Fruit fly (Drosophila melanogaster) Kc167 (cell line): Measurements from ENCODE around the gene Hnf4.

Source experiments
- Myc ChIP-seq: fragments of >200 bp; optimal IDR thresholded peaks from 2 replicates; lab custom pipeline; 2017; ENCODE audit warnings: missing external identifiers
- Sin3A ChIP-seq: fragments of >200 bp; optimal IDR thresholded peaks from 2 replicates; lab custom pipeline; 2018; ENCODE audit warnings: missing external identifiers
- h ChIP-seq: fragments of >200 bp; optimal IDR thresholded peaks from 3 replicates; lab custom pipeline; 2018; ENCODE audit warnings: missing external identifiers
- insv ChIP-seq: fragments of >200 bp; optimal IDR thresholded peaks from 3 replicates; lab custom pipeline; 2018; ENCODE audit warnings: missing external identifiers
- psq ChIP-seq: fragments of >200 bp; optimal IDR thresholded peaks from 2 replicates; lab custom pipeline; 2017; ENCODE audit warnings: missing external identifiers
- ttk ChIP-seq: sonication (Bioruptor generic); optimal IDR thresholded peaks from 2 replicates; lab custom pipeline; 2017; ENCODE audit warnings: missing external identifiers

Hnf4 gene

DNA sequence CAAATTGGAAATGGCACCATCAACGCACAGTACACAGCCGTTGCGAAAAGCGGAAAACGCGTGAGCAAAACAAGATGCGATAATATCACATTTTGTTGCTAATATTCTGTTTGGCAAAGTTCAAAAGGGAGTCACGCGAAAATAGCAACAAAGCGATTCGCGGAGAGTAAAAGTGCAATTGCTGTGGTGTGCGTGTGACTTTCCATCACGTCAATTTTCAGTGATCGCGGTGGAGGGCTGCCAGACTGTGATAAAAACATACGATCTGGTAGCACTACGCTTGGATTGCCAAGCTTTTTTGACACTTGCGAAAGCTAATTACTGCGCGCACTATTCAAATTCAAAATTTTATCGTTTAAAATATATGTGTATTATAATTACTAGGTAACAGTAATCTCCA is at the start of gene Hnf4:
Gene Hnf4, minus strand, starts transcription at position 199 of the 400 bp plus-strand sequence.
- TF ChIP-seq ttk (lab: Kevin White, UChicago) (no peak), Sin3A (no peak), psq (no peak), Myc (lab: Kevin White, UChicago) (no peak), insv (lab: Kevin White, UChicago) (no peak), h (lab: Kevin White, UChicago) (no peak)

DNA sequence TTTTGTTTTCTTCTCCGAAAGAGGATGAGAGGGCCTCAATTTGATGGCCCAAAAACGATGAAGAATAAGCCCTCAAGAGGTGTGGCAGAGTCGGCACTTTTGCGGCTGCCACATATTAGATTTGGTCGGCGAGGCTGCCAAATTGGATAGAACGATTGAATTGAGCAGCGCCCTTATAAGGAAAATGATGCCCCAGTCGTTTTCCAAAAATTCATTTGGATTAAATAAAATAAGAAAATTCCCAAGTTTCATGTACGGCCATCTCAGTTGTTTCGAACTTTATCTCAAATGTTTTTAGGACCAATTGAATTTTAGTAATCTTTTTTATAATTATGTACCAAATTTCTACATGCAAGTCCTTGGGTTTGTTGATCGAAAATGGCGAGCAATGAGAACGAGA is 42.6 kb upstream of the Hnf4 start, which contains the start of the genes CG45307 and CG12438:
Gene CG45307, minus strand, starts transcription at position 101 of the 400 bp plus-strand sequence.
Gene CG12438, plus strand, starts transcription at position 264 of the 400 bp plus-strand sequence.
- TF ChIP-seq h (lab: Kevin White, UChicago) (no peak), ttk (lab: Kevin White, UChicago) (no peak), Sin3A (no peak), psq (no peak), Myc (lab: Kevin White, UChicago) (no peak), insv (lab: Kevin White, UChicago) (no peak)

DNA sequence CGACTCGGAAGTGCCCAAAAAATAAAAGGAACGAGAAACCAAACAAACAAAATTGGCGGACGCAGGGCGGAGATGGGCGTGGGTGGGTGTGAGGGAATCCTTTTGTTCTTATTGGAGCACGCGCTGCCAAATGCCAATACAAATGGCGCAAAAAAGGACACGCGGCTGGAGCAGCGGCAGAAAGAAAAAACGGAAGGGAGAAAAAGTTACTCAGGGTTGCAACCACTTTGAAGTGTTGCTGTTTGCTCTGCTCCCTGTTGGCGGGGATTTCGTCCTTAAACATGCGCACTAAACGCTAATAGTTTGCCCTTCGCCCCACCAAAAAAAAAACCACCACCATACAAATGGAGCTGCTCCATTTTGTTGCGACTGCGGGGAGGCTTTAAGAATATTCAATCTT is 38.1 kb upstream of the Hnf4 start:
- TF ChIP-seq ttk (lab: Kevin White, UChicago) (no peak), psq (no peak), h (lab: Kevin White, UChicago) (no peak), Sin3A (no peak), Myc (lab: Kevin White, UChicago) (no peak), insv (lab: Kevin White, UChicago) (no peak)

DNA sequence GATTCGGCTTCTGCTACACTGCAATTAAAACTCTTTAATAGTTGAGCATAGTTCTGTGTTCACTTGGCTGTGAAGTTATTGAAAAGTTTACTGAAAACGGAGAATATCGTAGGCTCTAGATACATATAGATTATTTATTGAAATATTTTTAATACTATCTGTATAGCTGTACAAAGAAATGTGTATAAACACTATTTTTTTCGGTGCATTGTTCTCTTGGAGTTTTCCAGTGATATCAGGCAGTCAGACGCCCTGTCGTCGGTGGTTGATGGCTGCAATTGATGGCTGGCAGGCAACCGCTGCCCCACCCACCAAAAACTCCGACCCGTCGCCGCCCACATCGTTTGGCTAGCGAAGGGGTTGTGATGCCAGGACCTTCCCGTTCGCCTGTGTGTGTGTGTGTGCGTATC is 36.9 kb upstream of the Hnf4 start:
- no peak for TF ChIP-seq h (lab: Kevin White, UChicago)

DNA sequence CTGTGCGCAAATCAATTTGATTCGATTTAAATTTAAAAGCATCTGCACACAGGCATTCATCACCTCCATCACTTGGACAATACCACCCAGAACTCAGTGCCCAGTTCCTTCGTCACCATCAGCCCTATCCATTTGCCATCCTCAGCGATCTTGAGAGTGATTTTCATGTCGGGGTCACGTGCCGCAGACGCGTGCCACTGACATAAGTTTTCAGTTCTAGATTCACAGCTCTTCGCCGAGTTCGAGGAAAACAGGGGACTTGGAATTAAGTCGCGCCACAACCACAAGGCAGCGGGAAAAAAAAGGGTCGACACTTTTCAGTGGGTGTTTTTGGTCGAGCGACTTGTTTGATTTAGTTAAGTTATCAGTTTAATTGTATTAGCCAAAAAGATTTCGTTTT is 33.7 kb upstream of the Hnf4 start:
- TF ChIP-seq Sin3A (no peak), Myc (lab: Kevin White, UChicago) (no peak), psq (no peak), h (lab: Kevin White, UChicago) (no peak), ttk (lab: Kevin White, UChicago) (no peak), insv (lab: Kevin White, UChicago) (no peak)

DNA sequence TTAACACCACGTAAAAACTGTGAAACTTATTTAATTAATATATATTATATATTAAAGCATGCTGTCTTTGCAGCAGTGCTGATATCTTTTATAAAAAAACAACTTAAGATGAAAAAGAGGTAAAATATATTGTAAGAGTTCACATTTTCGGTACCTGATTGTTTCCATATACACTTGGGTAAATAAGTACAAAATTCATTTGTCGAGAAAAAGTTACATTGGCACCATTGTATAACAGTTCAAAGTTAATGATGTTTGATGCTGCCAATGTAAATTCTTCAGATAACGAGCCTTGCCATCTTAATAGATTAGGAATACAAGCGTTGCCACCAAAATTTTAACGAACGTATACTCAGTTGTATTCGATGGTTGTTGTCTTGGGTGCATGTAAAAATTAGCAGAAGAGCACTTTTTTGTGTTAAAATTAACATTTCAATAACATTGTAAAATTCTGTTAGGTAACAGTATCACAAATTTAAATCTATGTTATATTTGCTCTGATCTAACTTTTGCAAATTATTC is 31.4 kb upstream of the Hnf4 start:
- TF ChIP-seq Sin3A (no peak), h (lab: Kevin White, UChicago) (no peak), psq (no peak), ttk (lab: Kevin White, UChicago) (no peak), insv (lab: Kevin White, UChicago) (no peak), Myc (lab: Kevin White, UChicago) (no peak)

DNA sequence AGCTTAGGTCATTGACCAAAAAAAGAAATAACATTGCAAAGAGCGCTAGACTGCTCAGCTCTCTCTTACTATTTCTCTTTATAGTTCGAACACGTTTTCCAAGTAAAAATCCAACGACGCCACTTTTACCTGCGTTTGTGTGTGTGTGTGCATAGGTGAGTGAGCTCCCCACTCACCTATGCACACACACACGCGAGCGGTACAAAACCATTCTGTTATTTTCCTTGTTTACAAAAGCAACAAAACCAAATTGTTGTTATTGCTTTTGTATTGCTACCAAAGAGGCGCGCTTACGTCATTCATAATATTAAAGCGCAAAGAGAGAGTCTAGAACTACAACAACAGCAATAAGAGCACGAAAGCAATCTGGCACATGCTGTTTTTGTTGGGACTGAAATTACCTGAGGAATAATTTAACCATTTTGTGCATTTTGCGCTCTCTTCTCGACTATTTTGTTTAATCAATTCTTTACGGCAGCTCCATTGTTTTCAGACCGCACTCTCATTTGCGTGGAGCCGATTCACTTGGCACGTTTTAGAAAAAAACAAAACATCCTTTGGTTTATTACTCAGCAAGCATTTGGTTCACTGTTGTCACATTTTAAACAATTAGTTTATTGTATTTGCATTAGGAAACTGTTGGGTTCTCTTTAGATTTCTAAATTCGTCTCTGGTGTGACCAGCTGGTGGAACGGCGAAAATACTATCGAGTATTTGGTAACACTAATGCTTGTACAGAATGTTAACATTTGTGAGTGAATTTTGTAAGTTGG is 30.8 kb upstream of the Hnf4 start, which contains the start of gene raw:
Gene raw, minus strand, starts transcription at position 677 of the 773 bp plus-strand sequence.
- no peak for TF ChIP-seq ttk (lab: Kevin White, UChicago)
- no peak for TF ChIP-seq insv (lab: Kevin White, UChicago)
- TF ChIP-seq Sin3A, result no peak
- no peak for TF ChIP-seq psq
- no peak for TF ChIP-seq Myc (lab: Kevin White, UChicago)
- TF ChIP-seq h (lab: Kevin White, UChicago), result no peak

DNA sequence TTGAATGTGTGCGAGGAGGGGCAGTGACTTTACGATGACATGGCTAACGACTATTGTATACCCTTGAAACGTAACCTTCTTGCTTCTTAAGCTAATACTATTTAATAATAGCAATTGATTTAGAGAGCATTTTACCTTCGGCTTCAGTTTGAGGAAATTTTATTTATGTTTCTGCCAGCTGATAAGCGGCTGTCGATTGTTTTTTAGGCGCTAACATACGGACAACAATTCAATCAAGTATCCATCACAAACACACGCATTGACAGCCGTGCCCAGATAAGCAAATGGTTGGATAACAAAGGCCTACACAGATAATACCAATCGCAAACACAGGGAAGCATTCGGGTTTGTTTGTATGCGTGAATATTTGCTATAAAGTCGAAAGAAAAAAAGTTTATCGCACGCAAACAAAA is 28.8 kb upstream of the Hnf4 start:
- TF ChIP-seq h (lab: Kevin White, UChicago) (no peak), insv (lab: Kevin White, UChicago) (no peak), Sin3A (no peak), ttk (lab: Kevin White, UChicago) (no peak), psq (no peak), Myc (lab: Kevin White, UChicago) (no peak)

DNA sequence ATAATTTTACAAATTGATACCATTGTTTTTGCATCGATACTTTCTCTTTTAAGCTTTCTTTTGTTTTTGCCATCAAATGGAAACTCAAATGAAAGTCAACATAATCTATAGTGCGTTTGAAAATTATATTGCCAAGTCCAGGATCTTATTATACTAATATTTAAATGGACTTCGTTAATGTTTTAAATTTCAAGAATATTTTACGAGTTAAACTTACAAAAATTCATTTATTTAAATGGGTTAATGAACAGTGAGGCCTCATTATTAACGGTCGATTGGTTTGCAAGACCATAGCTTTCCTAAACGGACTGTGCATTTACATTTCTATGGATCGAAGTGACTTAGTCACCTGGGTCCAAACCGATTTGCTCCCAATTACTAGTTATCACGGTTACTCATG is 27.0 kb upstream of the Hnf4 start:
- no peak for TF ChIP-seq insv (lab: Kevin White, UChicago)
- no peak for TF ChIP-seq Sin3A
- no peak for TF ChIP-seq psq

DNA sequence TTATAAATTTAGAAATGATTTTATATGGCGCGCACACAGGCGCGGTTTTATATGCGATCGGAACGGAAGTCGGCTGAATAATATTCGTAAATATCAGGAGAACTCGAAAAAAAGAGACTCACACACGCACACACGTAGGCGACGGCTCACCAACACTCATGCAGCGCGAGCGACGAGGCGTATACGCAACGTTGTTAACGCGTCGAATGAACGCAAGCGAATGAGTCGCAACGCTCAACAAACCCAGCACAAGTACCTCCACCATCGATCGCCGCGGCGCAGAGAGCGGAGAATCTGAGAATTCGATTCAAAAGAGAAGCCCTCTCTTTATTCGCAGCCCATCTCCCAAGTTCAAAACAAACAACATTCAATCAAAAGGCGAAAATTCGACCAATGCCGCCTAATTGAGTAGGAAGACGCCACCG is 26.2 kb upstream of the Hnf4 start:
- TF ChIP-seq Myc (lab: Kevin White, UChicago) (no peak), psq (no peak), Sin3A (no peak), insv (lab: Kevin White, UChicago) (no peak), ttk (lab: Kevin White, UChicago) (no peak), h (lab: Kevin White, UChicago) (no peak)

DNA sequence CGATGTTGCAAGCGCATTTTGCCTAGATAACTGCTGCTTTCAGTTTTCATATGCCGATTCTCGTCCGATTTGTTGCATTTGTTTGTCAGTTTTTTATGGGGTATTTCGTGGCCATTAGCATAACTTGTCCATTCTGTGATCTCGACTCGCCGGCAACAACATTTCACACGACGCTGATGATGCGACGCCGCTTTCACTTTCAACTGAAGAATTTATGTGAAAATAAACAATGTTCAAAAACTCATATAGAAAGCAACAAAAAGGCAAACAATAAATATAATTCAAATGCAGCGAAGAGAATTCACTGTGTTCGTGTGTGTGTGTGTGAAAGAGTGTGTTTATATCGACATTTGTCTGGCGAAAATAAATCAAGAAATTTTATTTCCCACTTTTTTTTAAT is 25.6 kb upstream of the Hnf4 start:
- no peak for TF ChIP-seq Myc (lab: Kevin White, UChicago)
- no peak for TF ChIP-seq h (lab: Kevin White, UChicago)
- TF ChIP-seq Sin3A, result no peak
- no peak for TF ChIP-seq ttk (lab: Kevin White, UChicago)
- TF ChIP-seq psq, result no peak
- no peak for TF ChIP-seq insv (lab: Kevin White, UChicago)

DNA sequence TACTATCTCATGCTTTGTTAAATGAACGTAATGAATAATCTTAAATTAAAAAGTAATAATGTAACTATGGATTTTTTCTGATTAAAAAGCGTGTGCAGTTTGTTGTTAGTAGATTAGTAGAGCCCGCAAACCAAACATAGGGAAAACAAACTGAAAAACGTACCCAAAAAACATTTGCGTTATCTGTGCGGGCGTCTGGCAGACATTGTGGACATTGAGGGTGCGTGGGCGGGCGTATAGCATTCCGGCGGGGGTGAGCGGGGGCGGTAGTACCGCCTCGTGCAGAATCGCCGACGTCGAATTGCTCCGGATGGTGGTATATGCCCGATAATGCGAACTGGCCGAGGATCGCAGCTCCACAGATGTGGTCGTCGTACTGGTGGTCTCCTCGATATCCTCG is 24.9 kb upstream of the Hnf4 start:
- no peak for TF ChIP-seq insv (lab: Kevin White, UChicago)
- no peak for TF ChIP-seq Sin3A
- TF ChIP-seq Myc (lab: Kevin White, UChicago), result no peak
- no peak for TF ChIP-seq psq
- TF ChIP-seq ttk (lab: Kevin White, UChicago), result no peak
- TF ChIP-seq h (lab: Kevin White, UChicago), result no peak
